Worm (Caenorhabditis elegans): ENCODE results near the gene C10B5.3.

DNA sequence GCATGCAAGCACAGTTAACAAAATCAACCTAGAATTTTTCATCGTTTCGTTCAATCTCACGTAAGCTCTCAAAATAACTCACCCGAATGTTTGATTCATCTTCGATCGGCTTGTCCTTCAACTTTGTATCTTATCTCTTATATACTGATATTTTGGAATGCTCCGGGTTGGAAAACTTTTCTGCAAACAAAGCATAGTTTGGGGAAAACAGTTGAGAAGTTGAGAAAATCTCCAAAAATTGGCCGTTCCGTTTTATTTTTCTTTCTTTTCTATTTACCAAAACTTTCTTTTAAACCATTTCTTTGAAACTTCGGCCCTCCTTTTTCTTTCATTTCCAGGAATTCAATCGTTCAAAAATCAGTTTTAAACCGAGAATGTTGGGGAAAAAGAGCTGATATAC lies 14.7 kb upstream of the C10B5.3 start, which contains the start of gene F41E6.15:
- TF ChIP-seq F23B12.7 (tag; optimal IDR thresholded peaks at IDR 0.05; ENCODE audit: insufficient read depth) (no peak), rcor-1 (GFP tag; IDR thresholded peaks at IDR 0.05) (no peak), lsy-27 (tag; optimal IDR thresholded peaks at IDR 0.05; ENCODE audit: borderline replicate concordance, insufficient read depth) (no peak), ama-1 (optimal IDR thresholded peaks at IDR 0.05) (no peak), ama-1 (GFP tag; optimal IDR thresholded peaks at IDR 0.05) (no peak), snpc-4 (GFP tag; optimal IDR thresholded peaks at IDR 0.05) (no peak), snpc-4 (tag; optimal IDR thresholded peaks at IDR 0.05) (no peak), lag-1 (GFP tag; IDR thresholded peaks at IDR 0.05) (no peak), dpff-1 (tag; optimal IDR thresholded peaks at IDR 0.05) (no peak), hlh-26 (GFP tag; conservative IDR thresholded peaks at IDR 0.05) (no peak), madf-10 (tag; optimal IDR thresholded peaks at IDR 0.05) (no peak)

All from whole organism, young adult.